Worm (Caenorhabditis elegans): ENCODE data around the gene ceh-18.

DNA sequence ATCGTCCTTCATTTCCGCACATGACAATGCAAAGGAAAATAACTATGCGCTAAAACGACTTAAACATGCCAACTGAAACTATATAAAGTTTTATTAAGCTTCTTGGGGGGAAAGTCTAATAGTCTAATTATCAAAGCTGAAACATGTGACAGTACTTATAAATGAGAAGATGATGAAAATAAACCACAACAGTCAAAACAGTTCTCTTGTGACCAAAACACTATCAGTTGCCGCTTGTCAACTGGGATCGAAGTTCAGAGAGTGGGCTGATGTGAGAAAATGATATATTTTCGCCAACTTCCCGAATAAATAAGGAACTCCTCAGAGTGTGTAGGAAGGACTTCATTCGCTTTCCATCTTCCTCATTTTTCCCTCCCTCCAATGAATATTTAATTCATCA lies 35.5 kb downstream of the ceh-18 start:
- TF ChIP-seq nhr-11 (tag; optimal IDR thresholded peaks at IDR 0.05): no peak
- no peak for TF ChIP-seq egl-27 (tag; optimal IDR thresholded peaks at IDR 0.05)
- no peak for TF ChIP-seq nhr-12 (tag; optimal IDR thresholded peaks at IDR 0.05)
